Worm (Caenorhabditis elegans) whole organism, L4 larva: ENCODE results near the gene acs-7.

Experiments used
- F26F4.8 ChIP-seq: fragments of 200-800 bp; sonication (Bioruptor generic); conservative IDR thresholded peaks from 2 replicates; pipeline ENCODE4 v1.3.6; 2022; ENCODE audit warnings: missing genetic modification characterization, missing compliant biosample characterization
- F37D6.2 ChIP-seq: sonication (generic microtip); optimal IDR thresholded peaks from 2 replicates; lab custom pipeline; 2016; ENCODE audit warnings: mild to moderate bottlenecking, missing genetic modification characterization, missing compliant biosample characterization
- R02D3.7 ChIP-seq: fragments of 150-350 bp; sonication (generic microtip); optimal IDR thresholded peaks from 3 replicates; lab custom pipeline; 2014; ENCODE audit warnings: missing biosample characterization, missing genetic modification characterization
- T20F7.1 ChIP-seq: fragments of 200-800 bp; sonication (Bioruptor generic); optimal IDR thresholded peaks from 2 replicates; lab custom pipeline; 2018; ENCODE audit warnings: mild to moderate bottlenecking, missing genetic modification characterization, missing compliant biosample characterization
- Y105C5A.15 ChIP-seq: fragments of 200-800 bp; sonication (Bioruptor generic); IDR thresholded peaks from 2 replicates; pipeline ENCODE4 v1.3.6; 2022; ENCODE audit warnings: missing genetic modification characterization, missing compliant biosample characterization
- Y48G9A.11 ChIP-seq: fragments of 200-800 bp; sonication (Bioruptor generic); IDR thresholded peaks from 2 replicates; pipeline ENCODE4 v1.3.6; 2022; ENCODE audit warnings: missing genetic modification reagents, missing genetic modification characterization, missing compliant biosample characterization
- Y5F2A.4 ChIP-seq: fragments of 200-800 bp; sonication (Bioruptor generic); optimal IDR thresholded peaks from 2 replicates; lab custom pipeline; 2018; ENCODE audit warnings: mild to moderate bottlenecking, missing genetic modification characterization, missing compliant biosample characterization
- Y75B8A.6 ChIP-seq: fragments of 200-800 bp; sonication (Bioruptor generic); IDR thresholded peaks from 2 replicates; pipeline ENCODE4 v1.3.6; 2022; ENCODE audit warnings: missing genetic modification reagents, missing genetic modification characterization, missing compliant biosample characterization
- ZK337.2 ChIP-seq: fragments of 200-800 bp; sonication (Bioruptor generic); IDR thresholded peaks from 2 replicates; pipeline ENCODE4 v1.3.6; 2022; ENCODE audit warnings: missing genetic modification reagents, missing genetic modification characterization, missing compliant biosample characterization
- attf-4 ChIP-seq: sonication (generic microtip); optimal IDR thresholded peaks from 3 replicates; lab custom pipeline; 2017; ENCODE audit warnings: missing biosample characterization, missing genetic modification characterization
- ceh-28 ChIP-seq: fragments of 150-350 bp; optimal IDR thresholded peaks from 2 replicates; lab custom pipeline; 2014; ENCODE audit warnings: missing biosample characterization, missing genetic modification reagents, missing genetic modification characterization
- ceh-62 ChIP-seq: sonication (generic microtip); optimal IDR thresholded peaks from 2 replicates; lab custom pipeline; 2017; ENCODE audit warnings: missing biosample characterization, missing genetic modification characterization
- ceh-82 ChIP-seq: sonication (generic microtip); optimal IDR thresholded peaks from 2 replicates; lab custom pipeline; 2017; ENCODE audit warnings: missing biosample characterization, missing genetic modification characterization
- cey-2 ChIP-seq: sonication (generic microtip); optimal IDR thresholded peaks from 3 replicates; lab custom pipeline; 2017; ENCODE audit warnings: missing genetic modification characterization, mild to moderate bottlenecking, missing compliant biosample characterization, antibody characterized with exemption, borderline replicate concordance; ENCODE audit not compliant: insufficient read depth
- ctbp-1 ChIP-seq: fragments of 200-800 bp; sonication (Bioruptor generic); IDR thresholded peaks from 2 replicates; pipeline ENCODE4 v1.3.6; 2022; ENCODE audit warnings: missing genetic modification reagents, missing genetic modification characterization, missing compliant biosample characterization
- daf-12 ChIP-seq: fragments of 150-350 bp; optimal IDR thresholded peaks from 2 replicates; lab custom pipeline; 2014; ENCODE audit warnings: missing biosample characterization, missing genetic modification reagents, missing genetic modification characterization
- daf-16 ChIP-seq, 3 experiments: sonication (generic microtip); optimal IDR thresholded peaks; 2 replicates each; lab custom pipeline; 2016 to 2017; ENCODE audit warnings: missing genetic modification characterization in 3 of 3, missing genetic modification reagents in 3 of 3, mild to moderate bottlenecking in 2 of 3, missing compliant biosample characterization in 2 of 3, missing biosample characterization in 1 of 3, moderate library complexity in 1 of 3
- daf-19 ChIP-seq: fragments of 200-800 bp; sonication (Bioruptor generic); conservative IDR thresholded peaks from 2 replicates; pipeline ENCODE4 v1.3.6; 2022; ENCODE audit warnings: missing genetic modification characterization, missing compliant biosample characterization
- daf-8 ChIP-seq: fragments of 200-800 bp; sonication (Bioruptor generic); IDR thresholded peaks from 2 replicates; pipeline ENCODE4 v1.3.6; 2022; ENCODE audit warnings: missing genetic modification characterization, missing compliant biosample characterization
- dmd-9 ChIP-seq: fragments of 200-800 bp; sonication (Bioruptor generic); IDR thresholded peaks from 2 replicates; pipeline ENCODE4 v1.3.6; 2022; ENCODE audit warnings: missing genetic modification reagents, missing genetic modification characterization, missing compliant biosample characterization
- fkh-10 ChIP-seq: fragments of 150-350 bp; optimal IDR thresholded peaks from 2 replicates; lab custom pipeline; 2014; ENCODE audit warnings: missing biosample characterization, missing genetic modification reagents, missing genetic modification characterization
- hlh-11 ChIP-seq: fragments of 200-800 bp; sonication (Bioruptor generic); optimal IDR thresholded peaks from 2 replicates; lab custom pipeline; 2018; ENCODE audit warnings: mild to moderate bottlenecking, missing genetic modification characterization, missing compliant biosample characterization
- lim-7 ChIP-seq: fragments of 200-800 bp; sonication (Bioruptor generic); IDR thresholded peaks from 2 replicates; pipeline ENCODE4 v1.3.6; 2022; ENCODE audit warnings: missing genetic modification characterization, missing compliant biosample characterization
- lin-29 ChIP-seq: fragments of 200-800 bp; sonication (Bioruptor generic); IDR thresholded peaks from 2 replicates; pipeline ENCODE4 v1.3.6; 2022; ENCODE audit warnings: missing genetic modification reagents, missing genetic modification characterization, missing compliant biosample characterization
- lin-39 ChIP-seq: fragments of 150-350 bp; optimal IDR thresholded peaks from 2 replicates; lab custom pipeline; 2014; ENCODE audit warnings: missing biosample characterization, missing genetic modification reagents, missing genetic modification characterization
- lsy-2 ChIP-seq, 2 experiments: fragments of 150-350 bp in 1 of 2; sonication (generic microtip) in 1 of 2; optimal IDR thresholded peaks; 2 replicates each; lab custom pipeline; 2014 to 2017; ENCODE audit warnings: missing biosample characterization in 2 of 2, missing genetic modification characterization in 2 of 2
- madf-5 ChIP-seq, 2 experiments: fragments of 200-800 bp; sonication (Bioruptor generic); IDR thresholded peaks; 2 replicates each; pipeline ENCODE4 v1.3.6; 2022; ENCODE audit warnings: missing compliant biosample characterization in 2 of 2, missing genetic modification characterization in 2 of 2
- madf-9 ChIP-seq: fragments of 200-800 bp; sonication (Bioruptor generic); conservative IDR thresholded peaks from 2 replicates; pipeline ENCODE4 v1.3.6; 2022; ENCODE audit warnings: missing genetic modification reagents, missing genetic modification characterization, missing compliant biosample characterization
- mdl-1 ChIP-seq, 2 experiments: fragments of 150-350 bp in 1 of 2; sonication (generic microtip) in 1 of 2; optimal IDR thresholded peaks; 2 replicates each; lab custom pipeline; 2014 to 2017; ENCODE audit warnings: missing biosample characterization in 2 of 2, missing genetic modification characterization in 2 of 2
- mdt-29 ChIP-seq: fragments of 200-800 bp; sonication (Bioruptor generic); IDR thresholded peaks from 2 replicates; pipeline ENCODE4 v1.3.6; 2022; ENCODE audit warnings: missing genetic modification reagents, missing genetic modification characterization, missing compliant biosample characterization
- mep-1 ChIP-seq: fragments of 150-350 bp; sonication (generic microtip); optimal IDR thresholded peaks from 3 replicates; lab custom pipeline; 2014; ENCODE audit warnings: missing biosample characterization, missing genetic modification characterization
- mes-2 ChIP-seq: sonication (generic microtip); optimal IDR thresholded peaks from 2 replicates; lab custom pipeline; 2016; ENCODE audit warnings: missing genotype, mild to moderate bottlenecking, missing genetic modification characterization, missing compliant biosample characterization; ENCODE audit not compliant: poor library complexity, severe bottlenecking
- nhr-111 ChIP-seq: fragments of 200-800 bp; sonication (Bioruptor generic); optimal IDR thresholded peaks from 2 replicates; lab custom pipeline; 2018; ENCODE audit warnings: mild to moderate bottlenecking, missing genetic modification characterization, missing compliant biosample characterization
- nhr-237 ChIP-seq: sonication (generic microtip); optimal IDR thresholded peaks from 2 replicates; lab custom pipeline; 2017; ENCODE audit warnings: missing biosample characterization, missing genetic modification characterization
- nhr-28 ChIP-seq: fragments of 150-350 bp; optimal IDR thresholded peaks from 2 replicates; lab custom pipeline; 2014; ENCODE audit warnings: missing biosample characterization, missing genetic modification characterization
- nhr-41 ChIP-seq: fragments of 200-800 bp; sonication (Bioruptor generic); IDR thresholded peaks from 2 replicates; pipeline ENCODE4 v1.3.6; 2022; ENCODE audit warnings: missing genetic modification reagents, missing genetic modification characterization, missing compliant biosample characterization
- nhr-42 ChIP-seq: fragments of 200-800 bp; sonication (Bioruptor generic); IDR thresholded peaks from 2 replicates; pipeline ENCODE4 v1.3.6; 2022; ENCODE audit warnings: missing genetic modification characterization, missing compliant biosample characterization
- nhr-76 ChIP-seq: fragments of 150-350 bp; optimal IDR thresholded peaks from 2 replicates; lab custom pipeline; 2014; ENCODE audit warnings: missing biosample characterization, missing genetic modification characterization
- nhr-77 ChIP-seq: fragments of 150-350 bp; optimal IDR thresholded peaks from 2 replicates; lab custom pipeline; 2014; ENCODE audit warnings: missing biosample characterization, missing genetic modification characterization
- pqm-1 ChIP-seq: sonication (generic microtip); optimal IDR thresholded peaks from 2 replicates; lab custom pipeline; 2017; ENCODE audit warnings: missing biosample characterization, missing genetic modification characterization
- rbr-2 ChIP-seq: sonication (generic microtip); optimal IDR thresholded peaks from 2 replicates; lab custom pipeline; 2016; ENCODE audit warnings: missing genotype, missing genetic modification characterization, missing compliant biosample characterization
- sdz-12 ChIP-seq: fragments of 200-800 bp; sonication (Bioruptor generic); optimal IDR thresholded peaks from 2 replicates; lab custom pipeline; 2018; ENCODE audit warnings: mild to moderate bottlenecking, missing genetic modification characterization, missing compliant biosample characterization
- spr-1 ChIP-seq: sonication (generic microtip); optimal IDR thresholded peaks from 2 replicates; lab custom pipeline; 2016; ENCODE audit warnings: mild to moderate bottlenecking, missing genetic modification characterization, missing compliant biosample characterization
- spr-3 ChIP-seq: fragments of 200-800 bp; sonication (Bioruptor generic); optimal IDR thresholded peaks from 2 replicates; lab custom pipeline; 2018; ENCODE audit warnings: mild to moderate bottlenecking, missing genetic modification characterization, missing compliant biosample characterization
- unc-130 ChIP-seq: sonication (generic microtip); optimal IDR thresholded peaks from 2 replicates; lab custom pipeline; 2016; ENCODE audit warnings: missing genetic modification reagents, missing genetic modification characterization, missing compliant biosample characterization
- zfp-3 ChIP-seq: fragments of 200-800 bp; sonication (Bioruptor generic); conservative IDR thresholded peaks from 2 replicates; pipeline ENCODE4 v1.3.6; 2022; ENCODE audit warnings: missing genetic modification reagents, missing genetic modification characterization, missing compliant biosample characterization
- zip-11 ChIP-seq: fragments of 200-800 bp; sonication (Bioruptor generic); IDR thresholded peaks from 2 replicates; pipeline ENCODE4 v1.3.6; 2022; ENCODE audit warnings: missing genetic modification characterization, missing compliant biosample characterization

Gene acs-7

DNA sequence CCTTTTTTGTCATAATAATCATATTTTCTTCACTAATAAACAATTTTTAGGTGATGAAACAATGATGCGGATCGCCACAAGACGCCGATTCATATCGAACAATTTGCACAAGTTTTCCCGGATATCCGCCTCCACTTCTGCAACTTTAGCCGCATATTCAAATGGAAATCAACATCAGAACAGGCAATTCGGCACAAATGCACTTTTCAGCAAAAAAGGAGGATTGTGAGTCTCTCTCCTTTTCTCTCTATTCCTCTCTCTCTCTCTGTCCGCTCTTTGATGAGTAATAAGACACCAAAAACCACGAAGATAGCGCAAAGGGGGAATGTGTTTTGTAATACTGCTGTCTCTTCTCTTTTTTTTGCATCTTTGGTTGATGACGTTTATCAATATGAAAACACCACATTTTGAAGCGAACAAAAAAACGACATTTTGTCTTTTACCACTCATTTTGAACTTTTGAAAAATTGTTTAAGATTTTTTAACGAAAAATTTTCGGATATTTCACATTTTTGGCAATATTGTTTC lies 33.1 kb downstream of the acs-7 start, which contains the start of gene eat-3 (continued):
- TF ChIP-seq R02D3.7 (tag; lab: Kevin White, UChicago): no peak
- TF ChIP-seq ceh-62 (tag; lab: Kevin White, UChicago): no peak
- no peak for TF ChIP-seq lim-7
- peak in 1 of 2 experiments; percentile 40 for TF ChIP-seq mdl-1 (tag; optimal IDR thresholded peaks at IDR 0.05; lab: Kevin White, UChicago)
- no peak for TF ChIP-seq Y105C5A.15
- TF ChIP-seq sdz-12 (GFP tag; lab: Kevin White, UChicago): no peak
- no peak for TF ChIP-seq nhr-237 (tag; lab: Kevin White, UChicago)
- no peak for TF ChIP-seq rbr-2 (tag; lab: Kevin White, UChicago)
- no peak for TF ChIP-seq F37D6.2 (tag; lab: Kevin White, UChicago)
- no peak for TF ChIP-seq daf-16 (GFP tag; optimal IDR thresholded peaks at IDR 0.05; lab: Kevin White, UChicago)
- peak; percentile 23 for TF ChIP-seq daf-16 (tag; optimal IDR thresholded peaks at IDR 0.05; lab: Kevin White, UChicago)
- no peak for TF ChIP-seq Y5F2A.4 (GFP tag; lab: Kevin White, UChicago)
- no peak for TF ChIP-seq nhr-42 (GFP tag; lab: Robert Waterston, UW)
- TF ChIP-seq mes-2 (tag; lab: Kevin White, UChicago): peak; percentile 24
- no peak for TF ChIP-seq ceh-82 (tag; lab: Kevin White, UChicago)
- peak in 1 of 2 experiments; percentile 59 for TF ChIP-seq lsy-2 (tag; optimal IDR thresholded peaks at IDR 0.05; lab: Kevin White, UChicago)
- no peak for TF ChIP-seq spr-3 (GFP tag; lab: Kevin White, UChicago)
- no peak for TF ChIP-seq nhr-76 (tag; lab: Kevin White, UChicago)
- TF ChIP-seq madf-5 (GFP tag; IDR thresholded peaks at IDR 0.05; lab: Robert Waterston, UW): no peak
- no peak for TF ChIP-seq lin-39 (tag; lab: Kevin White, UChicago)
- TF ChIP-seq daf-12: no peak
- TF ChIP-seq daf-19: no peak
- no peak for TF ChIP-seq ceh-28 (tag; lab: Kevin White, UChicago)
- peak; percentile 33 for TF ChIP-seq hlh-11 (tag; lab: Kevin White, UChicago)
- peak; percentile 42 for TF ChIP-seq mep-1
- no peak for TF ChIP-seq unc-130 (GFP tag; lab: Kevin White, UChicago)
- TF ChIP-seq daf-8 (GFP tag; lab: Robert Waterston, UW): no peak
- TF ChIP-seq nhr-28 (tag; lab: Kevin White, UChicago): no peak
- no peak for TF ChIP-seq lin-29
- TF ChIP-seq Y75B8A.6: no peak
- TF ChIP-seq zfp-3 (GFP tag; lab: Robert Waterston, UW): no peak
- no peak for TF ChIP-seq spr-1 (tag; lab: Kevin White, UChicago)
- 0 out of 2 replicates have a peak, but pooled peaks have one; percentile 26 for TF ChIP-seq ctbp-1 (GFP tag; lab: Robert Waterston, UW)
- no peak for TF ChIP-seq madf-9 (GFP tag; lab: Robert Waterston, UW)
- peak; percentile 36 for TF ChIP-seq nhr-77
- TF ChIP-seq fkh-10 (GFP tag; lab: Kevin White, UChicago): no peak
- TF ChIP-seq cey-2: no peak
- no peak for TF ChIP-seq Y48G9A.11 (GFP tag; lab: Robert Waterston, UW)
- TF ChIP-seq mdt-29 (GFP tag; lab: Robert Waterston, UW): no peak
- no peak for TF ChIP-seq dmd-9 (GFP tag; lab: Robert Waterston, UW)
- TF ChIP-seq nhr-111 (GFP tag; lab: Kevin White, UChicago): no peak
- TF ChIP-seq attf-4 (tag; lab: Kevin White, UChicago): no peak
- TF ChIP-seq F26F4.8 (GFP tag; lab: Robert Waterston, UW): no peak
- no peak for TF ChIP-seq ZK337.2 (GFP tag; lab: Robert Waterston, UW)
- TF ChIP-seq zip-11: no peak
- TF ChIP-seq T20F7.1 (GFP tag; lab: Kevin White, UChicago): no peak
- TF ChIP-seq pqm-1 (tag; lab: Kevin White, UChicago): no peak
- TF ChIP-seq nhr-41 (GFP tag; lab: Robert Waterston, UW): no peak
